Worm (Caenorhabditis elegans) whole organism, L4/young adult: ENCODE data around the gene F09B12.7.

Experiments used
- W03F9.2 ChIP-seq: fragments of 150-350 bp; optimal IDR thresholded peaks from 2 replicates; lab custom pipeline; 2014; ENCODE audit warnings: missing biosample characterization, missing genetic modification characterization
- dao-5 ChIP-seq: sonication (generic microtip); optimal IDR thresholded peaks from 2 replicates; lab custom pipeline; 2016; ENCODE audit warnings: missing genotype, missing genetic modification characterization, moderate library complexity, missing compliant biosample characterization
- him-1 ChIP-seq: sonication (generic microtip); optimal IDR thresholded peaks from 2 replicates; lab custom pipeline; 2016; ENCODE audit warnings: missing genotype, missing genetic modification reagents, missing genetic modification characterization, missing compliant biosample characterization

DNA sequence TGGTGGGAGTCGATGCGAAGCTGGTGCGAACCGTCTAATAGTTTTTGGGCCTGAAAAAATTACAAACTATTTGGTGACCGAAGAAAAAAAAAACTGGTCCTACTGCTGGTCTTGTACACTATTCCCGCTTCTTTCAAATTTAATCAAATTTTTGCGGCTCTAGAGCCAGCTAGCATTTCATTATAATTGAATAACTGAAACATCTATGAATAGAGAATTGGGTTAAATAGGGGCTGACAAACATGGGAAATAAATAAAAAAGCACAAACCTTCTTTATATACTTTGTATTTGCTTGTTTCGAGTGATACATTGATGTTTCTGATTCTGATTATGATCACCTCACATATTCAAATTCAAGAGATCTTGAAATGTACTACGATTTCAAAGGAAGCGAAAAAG, 30.3 kb upstream of the F09B12.7 start:
- TF ChIP-seq dao-5 (tag; lab: Kevin White, UChicago) = no peak
- TF ChIP-seq him-1 (tag; lab: Kevin White, UChicago) = no peak
- TF ChIP-seq W03F9.2 = no peak
